Worm (Caenorhabditis elegans): ENCODE measurements around the gene C01G12.7.

Gene C01G12.7

DNA sequence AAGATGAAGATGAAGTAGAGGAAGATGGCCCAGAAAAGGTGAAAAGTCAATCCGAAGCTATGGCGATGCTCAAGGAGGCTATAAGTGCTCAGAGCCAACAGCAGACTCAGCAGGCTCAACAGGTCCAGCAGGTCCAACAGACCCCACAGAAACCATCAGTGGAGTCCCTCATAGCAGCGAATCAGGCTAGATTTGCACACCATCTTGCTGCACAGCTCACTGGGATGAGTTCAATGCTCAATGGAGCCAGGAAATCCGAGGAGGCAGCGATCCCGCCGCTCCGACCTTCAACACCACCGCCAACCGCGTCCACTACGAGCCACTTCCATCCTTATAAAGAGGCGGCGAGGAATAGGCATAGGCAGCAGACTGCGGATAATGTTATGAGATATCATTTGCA lies 16.9 kb downstream of the C01G12.7 start:
- TF ChIP-seq cebp-2 (GFP tag; IDR thresholded peaks at IDR 0.05) (no peak), nfyb-1 (GFP tag; IDR thresholded peaks at IDR 0.05) (0 out of 2 replicates have a peak, but pooled peaks have one; percentile 14), zfh-2 (GFP tag; conservative IDR thresholded peaks at IDR 0.05) (peak; percentile 79)

DNA sequence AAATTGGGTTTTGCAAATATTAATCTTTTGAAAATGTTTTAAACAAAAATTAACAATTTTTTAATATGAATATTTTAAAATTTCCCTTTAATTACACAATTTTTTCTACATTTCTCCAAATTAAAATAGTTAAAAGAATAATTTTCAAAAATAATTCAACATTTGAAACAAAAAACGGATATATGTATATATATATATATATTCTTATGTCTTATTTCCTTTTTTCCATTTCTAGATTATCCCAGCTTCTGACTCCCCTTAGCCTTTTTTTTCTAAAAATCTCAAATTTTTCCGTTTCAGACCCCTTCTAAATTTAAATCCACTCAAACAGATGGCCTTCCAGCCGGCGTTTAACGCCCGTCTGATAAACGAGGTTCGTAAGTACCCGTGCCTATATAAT lies 18.4 kb downstream of the C01G12.7 start, which contains the start of gene madf-5:
Gene madf-5 (plus strand): TSS at position 301 of the 400 bp plus-strand sequence.
- no peak for TF ChIP-seq nfyb-1 (GFP tag; IDR thresholded peaks at IDR 0.05)
- TF ChIP-seq ztf-6 (GFP tag; IDR thresholded peaks at IDR 0.05) = no peak
- TF ChIP-seq ztf-18 (tag; optimal IDR thresholded peaks at IDR 0.05) = no peak
- no peak for TF ChIP-seq rcor-1 (GFP tag; IDR thresholded peaks at IDR 0.05)
- no peak for TF ChIP-seq tbp1 (GFP tag; optimal IDR thresholded peaks at IDR 0.05)
- TF ChIP-seq K12H6.12 (tag; optimal IDR thresholded peaks at IDR 0.05) = no peak
- no peak for TF ChIP-seq aptf-3 (GFP tag; IDR thresholded peaks at IDR 0.05)
- TF ChIP-seq let-526 (GFP tag; IDR thresholded peaks at IDR 0.05) = no peak

DNA sequence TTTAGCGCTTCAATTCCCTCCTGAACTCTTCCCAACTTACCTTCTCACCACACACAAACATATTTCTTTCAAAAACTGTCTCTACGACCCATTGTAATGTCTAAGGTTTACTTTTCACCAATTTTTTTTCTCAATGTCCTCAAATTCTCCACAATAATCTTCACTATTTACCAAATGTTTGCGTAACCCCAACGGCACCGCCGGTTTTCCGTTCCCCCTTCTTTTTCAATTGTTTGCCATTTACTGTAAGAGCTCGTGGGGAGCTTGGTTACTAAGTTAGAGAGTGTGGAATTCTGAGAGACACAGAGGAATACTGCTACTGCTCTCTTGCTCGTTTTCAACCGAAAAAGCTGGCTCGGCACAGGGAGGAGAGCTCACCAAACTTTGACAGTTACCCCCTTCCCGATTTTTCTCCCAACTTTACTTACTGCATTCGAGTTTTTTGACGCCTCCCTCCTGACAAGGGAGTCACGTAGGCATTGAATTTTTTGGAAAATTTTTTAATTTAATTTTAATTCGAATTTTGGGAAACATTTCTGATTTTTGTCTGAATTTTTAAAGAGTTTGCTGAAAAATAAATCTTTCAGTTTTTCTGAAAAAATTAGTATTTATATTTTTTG lies 21.0 kb downstream of the C01G12.7 start:
- no peak for TF ChIP-seq xnd-1 (tag; optimal IDR thresholded peaks at IDR 0.05)
- no peak for TF ChIP-seq lin-26 (GFP tag; IDR thresholded peaks at IDR 0.05)
- no peak for TF ChIP-seq F57A8.1 (GFP tag; optimal IDR thresholded peaks at IDR 0.05)
- no peak for TF ChIP-seq Y95B8A.8 (GFP tag; IDR thresholded peaks at IDR 0.05)
- TF ChIP-seq madf-8 (GFP tag; conservative IDR thresholded peaks at IDR 0.05) = no peak
- no peak for TF ChIP-seq ceh-100 (GFP tag; IDR thresholded peaks at IDR 0.05)
- TF ChIP-seq madf-6 (GFP tag; IDR thresholded peaks at IDR 0.05) = no peak
- no peak for TF ChIP-seq nfya-2 (GFP tag; IDR thresholded peaks at IDR 0.05)
- TF ChIP-seq lsl-1 (GFP tag; optimal IDR thresholded peaks at IDR 0.05) = no peak
- no peak for TF ChIP-seq hmg-20 (GFP tag; IDR thresholded peaks at IDR 0.05)
- TF ChIP-seq repo-1 (tag; optimal IDR thresholded peaks at IDR 0.05) = no peak
- no peak for TF ChIP-seq ets-4 (GFP tag; optimal IDR thresholded peaks at IDR 0.05)
- TF ChIP-seq ekl-4 (GFP tag; IDR thresholded peaks at IDR 0.05) = no peak

DNA sequence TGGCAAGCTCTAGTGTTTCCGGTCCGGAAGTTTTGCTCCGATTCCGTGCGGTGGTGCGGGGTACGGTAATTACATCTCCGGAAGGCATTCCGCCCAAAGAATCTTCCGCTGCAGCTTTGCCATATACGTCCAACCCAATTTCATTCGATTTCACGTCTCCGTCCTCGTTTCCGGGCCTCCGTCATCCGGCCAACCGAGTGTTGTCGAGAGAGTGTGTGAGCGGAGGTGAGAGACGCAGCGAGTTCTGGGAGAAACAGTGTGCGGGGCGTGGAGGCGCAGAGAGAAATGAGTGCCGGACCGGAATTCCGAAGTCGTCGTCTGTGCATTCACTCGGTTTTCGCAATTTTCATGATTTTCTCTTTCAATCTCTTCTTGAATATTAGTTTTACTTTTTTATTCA lies 22.4 kb downstream of the C01G12.7 start:
- no peak for TF ChIP-seq attf-5 (GFP tag; optimal IDR thresholded peaks at IDR 0.05)
- TF ChIP-seq egrh-3 (GFP tag; IDR thresholded peaks at IDR 0.05) = peak; percentile 58
- no peak for TF ChIP-seq ceh-79 (tag; optimal IDR thresholded peaks at IDR 0.05)
- TF ChIP-seq nfya-1 (tag; optimal IDR thresholded peaks at IDR 0.05; ENCODE audit: borderline replicate concordance, insufficient read depth) = no peak
- TF ChIP-seq C17E4.6 (GFP tag; IDR thresholded peaks at IDR 0.05) = no peak
- no peak for TF ChIP-seq hrde-1 (tag; optimal IDR thresholded peaks at IDR 0.05; ENCODE audit: borderline replicate concordance)
- no peak for TF ChIP-seq madf-6 (GFP tag; IDR thresholded peaks at IDR 0.05)
- TF ChIP-seq K12H6.12 (tag; optimal IDR thresholded peaks at IDR 0.05) = peak; percentile 1
- TF ChIP-seq lsy-27 (tag; optimal IDR thresholded peaks at IDR 0.05; ENCODE audit: borderline replicate concordance, insufficient read depth) = no peak
- no peak for TF ChIP-seq pbrm-1 (GFP tag; IDR thresholded peaks at IDR 0.05)
- no peak for TF ChIP-seq lin-40 (tag; optimal IDR thresholded peaks at IDR 0.05)
- no peak for TF ChIP-seq F39B2.1 (GFP tag; IDR thresholded peaks at IDR 0.05)
- no peak for TF ChIP-seq sea-2 (GFP tag; IDR thresholded peaks at IDR 0.05)
- peak; percentile 98 for TF ChIP-seq hmg-1.2 (GFP tag; IDR thresholded peaks at IDR 0.05)
- no peak for TF ChIP-seq Y53G8AR.9 (GFP tag; conservative IDR thresholded peaks at IDR 0.05)
- no peak for TF ChIP-seq F57C9.4 (tag; optimal IDR thresholded peaks at IDR 0.05)
- TF ChIP-seq zfh-2 (GFP tag; conservative IDR thresholded peaks at IDR 0.05) = peak; percentile 91
- no peak for TF ChIP-seq lag-1 (GFP tag; IDR thresholded peaks at IDR 0.05)
- TF ChIP-seq hlh-26 (GFP tag; conservative IDR thresholded peaks at IDR 0.05) = no peak
- no peak for TF ChIP-seq ztf-25 (GFP tag; IDR thresholded peaks at IDR 0.05)
- no peak for TF ChIP-seq ztf-6 (GFP tag; IDR thresholded peaks at IDR 0.05)

Data from whole organism, young adult.